Fruit fly (Drosophila melanogaster): ENCODE results near the gene Smn.

The Smn gene

DNA sequence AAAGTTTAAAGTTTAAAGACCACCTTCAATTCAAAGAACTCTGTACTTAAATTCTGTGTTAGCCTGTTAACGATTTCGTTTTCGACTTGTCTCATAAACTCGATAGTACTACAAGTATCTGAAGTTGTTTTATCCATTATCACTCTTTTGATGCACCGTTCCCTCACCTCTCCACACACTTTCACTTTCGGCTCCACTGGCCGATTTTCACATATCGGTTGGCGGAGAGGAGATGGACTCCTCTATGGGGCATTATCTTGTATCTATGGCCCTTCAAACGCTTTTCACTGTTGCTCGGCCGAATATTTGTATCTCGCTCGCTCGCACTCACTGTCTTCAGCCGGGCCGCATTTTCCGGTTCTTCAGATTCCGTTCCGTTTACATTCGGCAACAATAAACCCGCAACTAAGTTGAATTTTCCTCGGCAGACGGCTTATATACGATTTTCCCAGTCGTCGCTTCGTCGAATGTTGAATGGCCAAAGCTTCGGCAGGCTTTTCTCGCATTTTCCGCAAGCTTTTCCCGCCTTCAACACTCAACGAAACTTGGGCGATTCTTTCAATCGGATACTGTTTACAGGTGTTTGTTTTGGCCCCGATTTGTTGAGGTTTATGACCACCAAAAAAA is 38.2 kb downstream of the Smn start, which contains the start of gene CG43373 (continued):
- TF ChIP-seq CG6854 (GFP tag; optimal IDR thresholded peaks at IDR 0.05) (peak; percentile 22), CG1602 (GFP tag; optimal IDR thresholded peaks at IDR 0.05) (no peak), CG17385 (GFP tag; optimal IDR thresholded peaks at IDR 0.05) (peak; percentile 34), ewg (GFP tag; optimal IDR thresholded peaks at IDR 0.05) (no peak), mirr (GFP tag; optimal IDR thresholded peaks at IDR 0.05) (peak; percentile 16), CG11696 (GFP tag; IDR thresholded peaks at IDR 0.05) (0 out of 2 replicates have a peak, but pooled peaks have one; percentile 9), pho (GFP tag; optimal IDR thresholded peaks at IDR 0.05) (no peak), Hmr (GFP tag; optimal IDR thresholded peaks at IDR 0.05) (peak; percentile 35), Jarid2 (GFP tag; optimal IDR thresholded peaks at IDR 0.05) (peak; percentile 71), odd (GFP tag; optimal IDR thresholded peaks at IDR 0.05) (peak; percentile 28), CG3726 (GFP tag; IDR thresholded peaks at IDR 0.05) (no peak), nom (GFP tag; optimal IDR thresholded peaks at IDR 0.05) (no peak), sens (GFP tag) (peak; percentile 41), crol (GFP tag; IDR thresholded peaks at IDR 0.05) (0 out of 2 replicates have a peak, but pooled peaks have one; percentile 20), CG9609 (GFP tag; optimal IDR thresholded peaks at IDR 0.05) (no peak), scrt (GFP tag; optimal IDR thresholded peaks at IDR 0.05) (peak; percentile 70), abd-A (tag; optimal IDR thresholded peaks at IDR 0.05) (peak; percentile 61), NFAT (GFP tag; IDR thresholded peaks at IDR 0.05) (0 out of 2 replicates have a peak, but pooled peaks have one; percentile 7), fru (optimal IDR thresholded peaks at IDR 0.05) (no peak), Fer1 (GFP tag; optimal IDR thresholded peaks at IDR 0.05) (peak; percentile 61), croc (GFP tag; conservative IDR thresholded peaks at IDR 0.05) (no peak), ci (GFP tag; IDR thresholded peaks at IDR 0.05) (peak; percentile 31; the same call in 1 of the 3 replicates), lab (GFP tag; optimal IDR thresholded peaks at IDR 0.05) (peak; percentile 36), Pdp1 (GFP tag; optimal IDR thresholded peaks at IDR 0.05) (no peak), CG15601 (tag; optimal IDR thresholded peaks at IDR 0.05) (peak; percentile 100)

DNA sequence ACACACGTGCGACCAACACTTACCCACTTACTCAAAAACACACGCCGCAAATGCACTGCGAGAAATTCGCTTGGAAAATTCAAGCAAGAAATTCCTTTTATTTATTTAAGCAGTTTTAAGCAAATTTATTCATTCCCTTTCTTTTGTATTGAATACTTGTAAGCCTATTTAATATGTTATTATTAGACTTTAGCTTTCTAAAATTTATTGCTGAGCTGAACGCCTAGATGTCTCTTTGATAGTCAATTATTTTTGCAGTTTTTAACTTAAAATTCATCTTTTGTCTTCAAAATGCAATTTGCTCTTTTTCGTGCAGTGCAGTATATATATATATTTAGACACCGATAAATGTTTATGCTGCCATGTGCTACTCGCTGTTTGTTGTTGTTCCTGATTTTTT is 47.4 kb downstream of the Smn start:
- no peak for TF ChIP-seq tup (GFP tag; optimal IDR thresholded peaks at IDR 0.05)
- peak in 1 of 2 experiments; percentile 90 for TF ChIP-seq eve (GFP tag; optimal IDR thresholded peaks at IDR 0.05)
- TF ChIP-seq CG13624 (GFP tag; optimal IDR thresholded peaks at IDR 0.05) = peak; percentile 58
- TF ChIP-seq fu2 (GFP tag; optimal IDR thresholded peaks at IDR 0.05) = peak; percentile 56
- peak; percentile 52 for TF ChIP-seq Usf (GFP tag; optimal IDR thresholded peaks at IDR 0.05)
- TF ChIP-seq ems (GFP tag; optimal IDR thresholded peaks at IDR 0.05) = peak; percentile 49
- TF ChIP-seq E2f2 (GFP tag; IDR thresholded peaks at IDR 0.05) = peak; percentile 47; the same call in 1 of the 2 replicates
- TF ChIP-seq CG8765 (GFP tag; IDR thresholded peaks at IDR 0.05) = no peak
- TF ChIP-seq CG1832 (GFP tag; optimal IDR thresholded peaks at IDR 0.05) = no peak
- no peak for TF ChIP-seq zen2 (GFP tag; IDR thresholded peaks at IDR 0.05; ENCODE audit: partially characterized antibody)
- peak; percentile 57 for TF ChIP-seq HmgZ (tag; optimal IDR thresholded peaks at IDR 0.05)
- TF ChIP-seq CG13894 (tag; optimal IDR thresholded peaks at IDR 0.05) = peak; percentile 51
- peak; percentile 12 for TF ChIP-seq CG1792 (GFP tag; optimal IDR thresholded peaks at IDR 0.05)
- TF ChIP-seq corto (GFP tag; optimal IDR thresholded peaks at IDR 0.05) = no peak
- TF ChIP-seq ci (GFP tag; IDR thresholded peaks at IDR 0.05) = peak; percentile 56; the same call in 1 of the 3 replicates
- peak; percentile 70 for TF ChIP-seq CG4328 (GFP tag; optimal IDR thresholded peaks at IDR 0.05)
- TF ChIP-seq CG14441 (GFP tag; IDR thresholded peaks at IDR 0.05) = peak; percentile 61
- no peak for TF ChIP-seq crc (GFP tag; optimal IDR thresholded peaks at IDR 0.05)
- TF ChIP-seq CG33557 (GFP tag; optimal IDR thresholded peaks at IDR 0.05) = peak; percentile 59
- TF ChIP-seq org-1 (GFP tag; optimal IDR thresholded peaks at IDR 0.05) = peak; percentile 73
- TF ChIP-seq ap (GFP tag; IDR thresholded peaks at IDR 0.05) = peak; percentile 49; the same call in 1 of the 2 replicates
- no peak for TF ChIP-seq Drgx (GFP tag; IDR thresholded peaks at IDR 0.05)
- peak; percentile 30 for TF ChIP-seq CG33213 (GFP tag; optimal IDR thresholded peaks at IDR 0.05)
- TF ChIP-seq CG14014 (GFP tag; IDR thresholded peaks at IDR 0.05) = peak; percentile 65; the same call in 1 of the 2 replicates
- TF ChIP-seq al (GFP tag; IDR thresholded peaks at IDR 0.05) = peak; percentile 59; the same call in 1 of the 2 replicates
- no peak for TF ChIP-seq fd102C (GFP tag; optimal IDR thresholded peaks at IDR 0.05)

All from whole organism, embryonic.